Fruit fly (Drosophila melanogaster): ENCODE results near the gene CG12783.

The CG12783 gene

DNA sequence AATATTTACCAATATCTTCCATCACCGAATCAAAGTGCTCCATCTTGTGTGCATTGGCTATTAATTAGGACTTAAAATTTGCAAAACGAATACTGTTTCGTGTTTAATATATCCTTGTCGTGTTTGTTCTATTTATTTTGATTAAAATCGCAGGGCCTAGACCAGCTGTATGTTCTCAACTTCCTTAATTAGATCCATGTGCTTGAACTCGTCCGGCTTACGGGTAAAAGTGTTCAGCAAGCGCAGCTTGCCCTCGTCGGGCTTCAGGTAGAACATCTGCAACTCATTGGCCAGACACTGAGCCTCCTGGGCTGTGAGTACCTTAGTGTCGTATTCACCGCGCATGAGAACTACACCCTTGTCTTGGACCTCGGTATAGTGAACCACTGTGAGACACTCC lies at the start of gene CG12783:
TSS of gene CG12783 (minus strand) at position 101 of the 400 bp plus-strand sequence.
- TF ChIP-seq EcR (GFP tag; optimal IDR thresholded peaks at IDR 0.05) = no peak
- no peak for TF ChIP-seq pan (optimal IDR thresholded peaks at IDR 0.05)
- no peak for TF ChIP-seq CG8478 (optimal IDR thresholded peaks at IDR 0.05)
- no peak for TF ChIP-seq Dll (optimal IDR thresholded peaks at IDR 0.05)
- TF ChIP-seq psq (optimal IDR thresholded peaks at IDR 0.05) = no peak
- TF ChIP-seq usp (GFP tag; optimal IDR thresholded peaks at IDR 0.05) = no peak

DNA sequence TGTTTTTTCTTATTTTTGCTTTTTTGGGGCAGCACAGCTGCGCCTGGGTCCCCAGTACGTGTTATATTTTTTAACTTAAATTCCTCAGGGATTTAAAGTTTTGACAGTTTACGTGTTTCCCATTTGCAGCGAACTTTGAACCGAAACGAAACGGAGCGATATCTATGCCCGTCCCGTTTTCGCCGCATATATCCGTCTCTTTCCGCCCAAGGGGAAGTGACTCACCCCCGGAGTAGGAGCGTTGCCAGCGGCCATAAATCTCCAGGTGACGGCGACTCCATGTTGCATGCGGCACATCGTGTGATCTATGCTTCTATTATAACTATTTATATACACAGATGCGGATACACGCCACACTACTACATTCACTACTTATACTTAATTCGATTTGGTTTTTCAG lies 48.5 kb upstream of the CG12783 start:
- no peak for TF ChIP-seq CG8478 (optimal IDR thresholded peaks at IDR 0.05)
- no peak for TF ChIP-seq pan (optimal IDR thresholded peaks at IDR 0.05)
- no peak for TF ChIP-seq EcR (GFP tag; optimal IDR thresholded peaks at IDR 0.05)
- TF ChIP-seq psq (optimal IDR thresholded peaks at IDR 0.05) = no peak
- no peak for TF ChIP-seq usp (GFP tag; optimal IDR thresholded peaks at IDR 0.05)
- TF ChIP-seq Dll (optimal IDR thresholded peaks at IDR 0.05) = no peak

dm6 chr3R:16655494-16656493 lies 42.6 kb upstream of the CG12783 start, which contains the start of gene modSP:
modSP (minus strand) TSS chr3R:16655662.
- no peak for TF ChIP-seq EcR (GFP tag; optimal IDR thresholded peaks at IDR 0.05)
- TF ChIP-seq pan (optimal IDR thresholded peaks at IDR 0.05) = no peak

DNA sequence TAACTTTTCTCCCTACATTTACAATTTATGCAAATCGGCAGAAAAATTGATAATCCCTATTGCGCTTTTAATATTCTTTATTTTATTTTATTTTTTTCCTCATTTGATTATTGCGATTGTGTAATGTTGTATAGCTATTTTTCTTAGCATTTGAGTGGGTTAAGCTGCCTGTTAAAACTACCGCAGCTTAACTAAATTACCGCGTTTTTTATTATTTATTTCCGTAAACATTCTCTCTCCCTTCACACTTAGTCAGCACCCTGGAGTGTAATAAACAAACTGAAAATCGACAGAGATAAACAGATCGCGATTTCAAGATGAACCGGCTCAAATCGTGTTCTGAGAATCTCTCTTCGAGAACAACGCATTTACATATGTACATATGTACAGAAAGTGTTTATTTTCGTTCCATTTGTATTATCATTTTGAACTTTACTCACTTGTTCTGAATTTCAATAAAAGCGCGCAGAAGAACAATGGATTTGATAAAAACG lies 41.8 kb upstream of the CG12783 start:
- TF ChIP-seq psq (optimal IDR thresholded peaks at IDR 0.05) = no peak
- TF ChIP-seq Dll (optimal IDR thresholded peaks at IDR 0.05) = no peak
- TF ChIP-seq pan (optimal IDR thresholded peaks at IDR 0.05) = no peak
- no peak for TF ChIP-seq CG8478 (optimal IDR thresholded peaks at IDR 0.05)
- TF ChIP-seq EcR (GFP tag; optimal IDR thresholded peaks at IDR 0.05) = no peak
- no peak for TF ChIP-seq usp (GFP tag; optimal IDR thresholded peaks at IDR 0.05)

- no peak for TF ChIP-seq CG8478 (optimal IDR thresholded peaks at IDR 0.05)
- no peak for TF ChIP-seq Dll (optimal IDR thresholded peaks at IDR 0.05)
- TF ChIP-seq pan (optimal IDR thresholded peaks at IDR 0.05) = no peak
- no peak for TF ChIP-seq usp (GFP tag; optimal IDR thresholded peaks at IDR 0.05)
- TF ChIP-seq psq (optimal IDR thresholded peaks at IDR 0.05) = no peak
- no peak for TF ChIP-seq EcR (GFP tag; optimal IDR thresholded peaks at IDR 0.05)
Observed at dm6 chr3R:16652091-16652490, 38.9 kb upstream of the CG12783 start, which contains the start of gene CG14907. CG14907 (minus strand) TSS chr3R:16652319.

dm6 chr3R:16650950-16651349 lies 37.8 kb upstream of the CG12783 start, which contains the start of gene Mettl4:
Mettl4 (minus strand) TSS chr3R:16651157.
- TF ChIP-seq CG8478 (optimal IDR thresholded peaks at IDR 0.05) (no peak), usp (GFP tag; optimal IDR thresholded peaks at IDR 0.05) (no peak), pan (optimal IDR thresholded peaks at IDR 0.05) (no peak), psq (optimal IDR thresholded peaks at IDR 0.05) (no peak), Dll (optimal IDR thresholded peaks at IDR 0.05) (no peak), EcR (GFP tag; optimal IDR thresholded peaks at IDR 0.05) (no peak)

DNA sequence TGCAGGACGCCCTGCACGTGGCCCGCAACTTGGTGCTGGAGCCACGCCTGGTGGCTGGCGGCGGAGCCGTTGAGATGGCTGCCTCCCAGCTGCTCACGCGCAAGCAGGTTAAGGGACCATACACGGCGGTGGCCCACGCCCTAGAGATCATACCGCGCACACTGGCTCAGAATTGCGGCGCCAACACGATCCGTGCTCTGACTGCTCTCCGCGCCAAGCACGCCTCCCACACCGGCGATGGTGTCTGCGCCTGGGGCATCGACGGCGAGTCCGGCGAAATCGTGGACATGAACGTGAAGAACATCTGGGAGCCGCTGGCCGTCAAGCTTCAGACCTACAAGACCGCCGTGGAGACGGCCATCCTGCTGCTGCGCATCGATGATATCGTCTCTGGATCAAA lies 36.1 kb upstream of the CG12783 start:
- TF ChIP-seq EcR (GFP tag; optimal IDR thresholded peaks at IDR 0.05) = no peak
- TF ChIP-seq CG8478 (optimal IDR thresholded peaks at IDR 0.05) = no peak
- TF ChIP-seq psq (optimal IDR thresholded peaks at IDR 0.05) = no peak
- no peak for TF ChIP-seq Dll (optimal IDR thresholded peaks at IDR 0.05)
- TF ChIP-seq usp (GFP tag; optimal IDR thresholded peaks at IDR 0.05) = no peak
- TF ChIP-seq pan (optimal IDR thresholded peaks at IDR 0.05) = no peak

DNA sequence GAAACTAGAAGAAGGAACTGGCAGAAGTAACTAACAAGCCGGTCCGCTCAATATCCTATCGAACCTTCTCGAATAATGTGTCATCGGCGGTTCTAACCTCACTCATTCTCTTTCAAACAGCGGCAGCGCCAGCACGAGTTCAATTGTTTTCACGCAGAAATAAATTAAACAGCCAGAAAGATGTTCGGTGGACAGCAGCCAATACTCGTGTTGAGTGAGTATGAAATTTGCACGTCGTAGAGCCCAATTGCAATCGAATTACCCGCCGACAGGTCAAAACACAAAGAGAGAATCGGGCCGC lies 34.5 kb upstream of the CG12783 start:
- TF ChIP-seq Dll (optimal IDR thresholded peaks at IDR 0.05) = no peak
- TF ChIP-seq CG8478 (optimal IDR thresholded peaks at IDR 0.05) = no peak
- TF ChIP-seq usp (GFP tag; optimal IDR thresholded peaks at IDR 0.05) = no peak
- TF ChIP-seq pan (optimal IDR thresholded peaks at IDR 0.05) = no peak
- TF ChIP-seq EcR (GFP tag; optimal IDR thresholded peaks at IDR 0.05) = no peak

DNA sequence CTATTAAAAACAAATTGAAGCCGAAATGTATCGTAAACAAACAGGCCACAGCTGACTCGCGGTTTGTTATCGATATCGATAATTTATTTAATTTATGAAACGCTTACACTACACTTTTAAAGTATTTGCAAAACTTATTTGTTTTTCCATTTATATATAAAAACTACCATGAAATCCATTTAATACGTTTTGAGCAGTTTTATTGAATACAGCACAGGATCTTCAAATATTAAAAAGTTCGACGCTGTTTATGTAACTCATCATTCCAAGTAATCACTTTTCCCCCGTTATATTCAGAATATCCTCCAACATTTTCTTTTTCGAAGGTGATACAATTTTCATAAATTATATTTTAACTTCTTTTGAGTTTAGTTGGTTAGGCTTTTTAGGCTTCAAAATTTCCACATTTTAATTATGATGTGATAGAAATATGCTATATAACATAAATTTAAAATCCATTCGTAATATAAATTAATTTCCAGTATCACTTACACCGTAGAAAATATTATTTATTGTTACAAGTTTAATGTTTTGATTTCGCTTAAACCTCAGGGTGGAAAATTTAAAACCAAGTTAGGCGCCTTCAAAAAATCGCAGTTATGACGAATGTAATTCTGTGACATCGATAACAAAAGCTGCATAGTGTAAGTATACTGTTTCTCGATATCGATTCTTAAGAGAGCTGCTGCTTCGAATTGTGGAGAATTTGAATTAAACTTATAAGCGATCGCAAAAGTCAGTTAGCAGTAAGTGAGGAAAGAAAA lies 33.9 kb upstream of the CG12783 start, which contains the start of the genes CG10324 and CCT3:
TSS of gene CG10324 (minus strand) at position 53 of the 764 bp plus-strand sequence.
TSS of gene CCT3 (plus strand) at position 654 of the 764 bp plus-strand sequence.
- TF ChIP-seq psq (optimal IDR thresholded peaks at IDR 0.05) = no peak
- TF ChIP-seq pan (optimal IDR thresholded peaks at IDR 0.05) = no peak
- TF ChIP-seq usp (GFP tag; optimal IDR thresholded peaks at IDR 0.05) = no peak
- no peak for TF ChIP-seq CG8478 (optimal IDR thresholded peaks at IDR 0.05)
- TF ChIP-seq Dll (optimal IDR thresholded peaks at IDR 0.05) = no peak
- TF ChIP-seq EcR (GFP tag; optimal IDR thresholded peaks at IDR 0.05) = no peak

DNA sequence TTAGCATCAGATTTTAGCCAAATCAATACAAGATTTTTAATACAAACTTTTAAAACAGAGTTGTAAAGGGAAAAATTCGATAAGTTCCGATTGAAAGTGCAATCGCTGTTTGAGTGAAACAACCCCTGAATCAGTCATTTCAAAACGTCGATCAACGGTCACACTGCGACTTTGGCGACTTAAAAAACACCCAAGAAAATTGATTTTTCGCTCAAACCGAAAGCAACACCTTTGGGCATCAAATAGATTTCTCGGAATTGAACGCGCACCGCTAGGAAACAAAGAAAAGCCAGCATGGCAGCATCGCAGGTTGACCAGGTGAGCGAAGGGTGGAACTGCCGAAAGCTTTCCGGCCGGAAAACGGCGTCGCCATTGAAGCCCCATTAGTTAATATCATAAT lies 30.4 kb upstream of the CG12783 start, which contains the start of gene Arl6IP1:
TSS of gene Arl6IP1 (plus strand) at position 15 of the 400 bp plus-strand sequence.
- TF ChIP-seq Dll (optimal IDR thresholded peaks at IDR 0.05) (no peak), EcR (GFP tag; optimal IDR thresholded peaks at IDR 0.05) (no peak), CG8478 (optimal IDR thresholded peaks at IDR 0.05) (no peak), psq (optimal IDR thresholded peaks at IDR 0.05) (no peak), pan (optimal IDR thresholded peaks at IDR 0.05) (no peak), usp (GFP tag; optimal IDR thresholded peaks at IDR 0.05) (no peak)

DNA sequence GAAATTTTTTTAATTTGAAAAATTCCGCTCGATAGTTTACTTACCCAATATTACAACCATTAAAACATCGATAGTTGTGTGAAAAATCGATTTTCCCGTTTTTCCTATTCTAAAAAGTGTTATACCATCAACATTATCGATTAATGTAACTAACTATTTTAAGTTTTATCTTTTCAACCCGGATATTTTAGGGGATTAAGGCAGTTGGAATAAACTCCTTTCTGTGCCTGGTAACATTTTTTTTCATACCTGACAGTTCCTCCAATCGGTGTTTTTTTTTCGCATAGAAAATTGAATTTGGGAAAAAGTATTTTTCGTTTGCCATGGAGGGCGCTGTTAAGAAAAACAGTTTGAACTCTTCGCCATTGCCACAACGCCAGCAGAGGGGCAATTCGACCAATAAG lies 26.8 kb upstream of the CG12783 start, which contains the start of gene nonA-l:
TSS of gene nonA-l (plus strand) at position 201 of the 404 bp plus-strand sequence.
- TF ChIP-seq psq (optimal IDR thresholded peaks at IDR 0.05) (no peak), Dll (optimal IDR thresholded peaks at IDR 0.05) (no peak), pan (optimal IDR thresholded peaks at IDR 0.05) (no peak), CG8478 (optimal IDR thresholded peaks at IDR 0.05) (no peak)
